Worm (Caenorhabditis elegans): ENCODE data around the gene nspc-3.

ce11 chrX:8489886-8490285, 47.0 kb upstream of the nspc-3 start:
- TF ChIP-seq lin-39 (tag; optimal IDR thresholded peaks at IDR 0.05) (no peak), nhr-237 (tag; optimal IDR thresholded peaks at IDR 0.05) (no peak), fos-1 (tag; optimal IDR thresholded peaks at IDR 0.05) (no peak), nhr-25 (tag; optimal IDR thresholded peaks at IDR 0.05) (no peak), egl-27 (tag; optimal IDR thresholded peaks at IDR 0.05) (no peak)

Measured in whole organism, L3 larva.